Worm (Caenorhabditis elegans) whole organism, L3 larva: ENCODE data around the gene trpp-4.

Experiments used
- elt-3 ChIP-seq, 3 experiments: fragments of 150-350 bp in 1 of 3; sonication (generic microtip) in 2 of 3; optimal IDR thresholded peaks; 2 replicates in 2 of 3; 4 replicates in 1 of 3; lab custom pipeline; 2014 to 2017; ENCODE audit warnings: missing biosample characterization in 3 of 3, missing genetic modification characterization in 3 of 3
- nhr-12 ChIP-seq: fragments of 150-350 bp; optimal IDR thresholded peaks from 2 replicates; lab custom pipeline; 2014; ENCODE audit warnings: missing biosample characterization, missing genetic modification characterization

- TF ChIP-seq nhr-12 (tag; lab: Kevin White, UChicago) (no peak), elt-3 (tag; optimal IDR thresholded peaks at IDR 0.05; lab: Kevin White, UChicago) (no peak)
These were observed 8.7 kb downstream of the trpp-4 start for ce11 chrV:9408869-9409268.
